Fruit fly (Drosophila melanogaster) Kc167 (cell line): Measurements from ENCODE around the gene spz4.

ENCODE experiments used
- Myc ChIP-seq: fragments of >200 bp; optimal IDR thresholded peaks from 2 replicates; lab custom pipeline; 2017; ENCODE audit warnings: missing external identifiers
- h ChIP-seq: fragments of >200 bp; optimal IDR thresholded peaks from 3 replicates; lab custom pipeline; 2018; ENCODE audit warnings: missing external identifiers
- insv ChIP-seq: fragments of >200 bp; optimal IDR thresholded peaks from 3 replicates; lab custom pipeline; 2018; ENCODE audit warnings: missing external identifiers
- psq ChIP-seq: fragments of >200 bp; optimal IDR thresholded peaks from 2 replicates; lab custom pipeline; 2017; ENCODE audit warnings: missing external identifiers
- ttk ChIP-seq: sonication (Bioruptor generic); optimal IDR thresholded peaks from 2 replicates; lab custom pipeline; 2017; ENCODE audit warnings: missing external identifiers

dm6 chr2L:11471979-11472514 lies 29.5 kb upstream of the spz4 start:
- TF ChIP-seq psq (lab: Kevin White, UChicago) (no peak), insv (lab: Kevin White, UChicago) (no peak), Myc (lab: Kevin White, UChicago) (no peak), h (lab: Kevin White, UChicago) (no peak), ttk (no peak)
